Worm (Caenorhabditis elegans): ENCODE measurements around the gene dph-7.

ce11 chrIII:13298722-13299431, 16.0 kb upstream of the dph-7 start, which contains the start of gene pgm-2:
- TF ChIP-seq aly-2 (tag; optimal IDR thresholded peaks at IDR 0.05) (no peak), lin-39 (tag; optimal IDR thresholded peaks at IDR 0.05) (no peak), lim-7 (GFP tag; IDR thresholded peaks at IDR 0.05) (no peak), unc-62 (GFP tag; optimal IDR thresholded peaks at IDR 0.05 in 1 of 2) (no peak), unc-62 (tag; optimal IDR thresholded peaks at IDR 0.05) (no peak), nhr-77 (tag; optimal IDR thresholded peaks at IDR 0.05) (no peak)
